Worm (Caenorhabditis elegans) whole organism, late embryonic: ENCODE results near the gene snt-7.

ENCODE experiments used
- C08G9.2 ChIP-seq: sonication (generic microtip); optimal IDR thresholded peaks from 2 replicates; lab custom pipeline; 2016; ENCODE audit warnings: mild to moderate bottlenecking, missing genetic modification characterization, moderate library complexity, missing compliant biosample characterization
- C38D4.7 ChIP-seq: fragments of 200-800 bp; sonication (Bioruptor generic); optimal IDR thresholded peaks from 2 replicates; lab custom pipeline; 2018; ENCODE audit warnings: mild to moderate bottlenecking, missing genetic modification characterization, moderate library complexity, missing compliant biosample characterization
- F13H6.1 ChIP-seq: sonication (generic microtip); optimal IDR thresholded peaks from 2 replicates; lab custom pipeline; 2016; ENCODE audit warnings: missing genetic modification characterization, missing compliant biosample characterization
- K02D7.2 ChIP-seq: sonication (generic microtip); optimal IDR thresholded peaks from 2 replicates; lab custom pipeline; 2017; ENCODE audit warnings: mild to moderate bottlenecking, missing genetic modification characterization, missing compliant biosample characterization
- K09A11.1 ChIP-seq: sonication (generic microtip); optimal IDR thresholded peaks from 2 replicates; lab custom pipeline; 2017; ENCODE audit warnings: antibody characterized with exemption, mild to moderate bottlenecking, missing genetic modification characterization, missing compliant biosample characterization; ENCODE audit not compliant: insufficient read depth
- T23F11.4 ChIP-seq: fragments of 200-800 bp; sonication (Bioruptor generic); optimal IDR thresholded peaks from 2 replicates; lab custom pipeline; 2018; ENCODE audit warnings: mild to moderate bottlenecking, missing genetic modification characterization, missing compliant biosample characterization
- Y22D7AL.16 ChIP-seq: sonication (generic microtip); optimal IDR thresholded peaks from 2 replicates; lab custom pipeline; 2016; ENCODE audit warnings: missing genetic modification characterization, missing compliant biosample characterization
- ahr-1 ChIP-seq: sonication (generic microtip); optimal IDR thresholded peaks from 2 replicates; lab custom pipeline; 2016; ENCODE audit warnings: missing genetic modification characterization, missing compliant biosample characterization
- ceh-14 ChIP-seq: sonication (generic microtip); optimal IDR thresholded peaks from 2 replicates; lab custom pipeline; 2016; ENCODE audit warnings: missing genotype, missing genetic modification characterization, missing compliant biosample characterization
- ceh-18 ChIP-seq: sonication (generic microtip); optimal IDR thresholded peaks from 2 replicates; lab custom pipeline; 2016; ENCODE audit warnings: missing genetic modification characterization, missing compliant biosample characterization
- ceh-19 ChIP-seq: fragments of 200-800 bp; sonication (Bioruptor generic); optimal IDR thresholded peaks from 2 replicates; lab custom pipeline; 2018; ENCODE audit warnings: mild to moderate bottlenecking, missing genetic modification characterization, missing compliant biosample characterization
- ceh-2 ChIP-seq: sonication (generic microtip); optimal IDR thresholded peaks from 2 replicates; lab custom pipeline; 2016; ENCODE audit warnings: missing genotype, missing genetic modification characterization, missing compliant biosample characterization
- ceh-22 ChIP-seq: sonication (generic microtip); optimal IDR thresholded peaks from 2 replicates; lab custom pipeline; 2017; ENCODE audit warnings: missing biosample characterization, missing genetic modification characterization
- ceh-24 ChIP-seq: sonication (generic microtip); optimal IDR thresholded peaks from 2 replicates; lab custom pipeline; 2016; ENCODE audit warnings: mild to moderate bottlenecking, missing genetic modification characterization, missing compliant biosample characterization
- ceh-30 ChIP-seq: fragments of 150-350 bp; optimal IDR thresholded peaks from 2 replicates; lab custom pipeline; 2014; ENCODE audit warnings: missing biosample characterization, missing genetic modification characterization
- ceh-31 ChIP-seq: sonication (generic microtip); optimal IDR thresholded peaks from 2 replicates; lab custom pipeline; 2016; ENCODE audit warnings: missing genetic modification characterization, missing compliant biosample characterization
- ceh-34 ChIP-seq: sonication (generic microtip); optimal IDR thresholded peaks from 2 replicates; lab custom pipeline; 2016; ENCODE audit warnings: mild to moderate bottlenecking, missing genetic modification characterization, missing compliant biosample characterization
- ceh-48 ChIP-seq: sonication (generic microtip); optimal IDR thresholded peaks from 2 replicates; lab custom pipeline; 2016; ENCODE audit warnings: missing genetic modification characterization, inconsistent platforms, missing compliant biosample characterization
- ceh-6 ChIP-seq: fragments of 200-800 bp; sonication (Bioruptor generic); optimal IDR thresholded peaks from 2 replicates; lab custom pipeline; 2018; ENCODE audit warnings: mild to moderate bottlenecking, missing genetic modification characterization, missing compliant biosample characterization
- che-1 ChIP-seq: sonication (generic microtip); optimal IDR thresholded peaks from 2 replicates; lab custom pipeline; 2016; ENCODE audit warnings: mild to moderate bottlenecking, missing genetic modification characterization, missing compliant biosample characterization
- eyg-1 ChIP-seq: sonication (generic microtip); optimal IDR thresholded peaks from 2 replicates; lab custom pipeline; 2016; ENCODE audit warnings: missing genotype, missing genetic modification characterization, missing compliant biosample characterization
- fkh-10 ChIP-seq: fragments of 150-350 bp; optimal IDR thresholded peaks from 2 replicates; lab custom pipeline; 2014; ENCODE audit warnings: missing biosample characterization, missing genetic modification reagents, missing genetic modification characterization
- fkh-6 ChIP-seq: sonication (generic microtip); optimal IDR thresholded peaks from 2 replicates; lab custom pipeline; 2016; ENCODE audit warnings: missing genetic modification characterization, missing compliant biosample characterization
- gmeb-2 ChIP-seq: sonication (generic microtip); optimal IDR thresholded peaks from 2 replicates; lab custom pipeline; 2016; ENCODE audit warnings: missing genetic modification characterization, inconsistent platforms, missing compliant biosample characterization
- hlh-13 ChIP-seq: fragments of 200-800 bp; sonication (Bioruptor generic); optimal IDR thresholded peaks from 2 replicates; lab custom pipeline; 2018; ENCODE audit warnings: mild to moderate bottlenecking, missing genetic modification characterization, missing compliant biosample characterization
- hlh-15 ChIP-seq: sonication (generic microtip); optimal IDR thresholded peaks from 2 replicates; lab custom pipeline; 2016; ENCODE audit warnings: missing genetic modification characterization, missing compliant biosample characterization
- hlh-30 ChIP-seq: sonication (generic microtip); optimal IDR thresholded peaks from 2 replicates; lab custom pipeline; 2017; ENCODE audit warnings: antibody characterized with exemption, missing genetic modification characterization, missing compliant biosample characterization; ENCODE audit not compliant: insufficient read depth
- hlh-6 ChIP-seq: sonication (generic microtip); optimal IDR thresholded peaks from 2 replicates; lab custom pipeline; 2016; ENCODE audit warnings: missing genotype, missing genetic modification characterization, missing compliant biosample characterization
- hlh-8 ChIP-seq: sonication (generic microtip); optimal IDR thresholded peaks from 2 replicates; lab custom pipeline; 2016; ENCODE audit warnings: missing genotype, missing genetic modification characterization, missing compliant biosample characterization
- lin-11 ChIP-seq: fragments of 200-800 bp; sonication (Bioruptor generic); optimal IDR thresholded peaks from 2 replicates; lab custom pipeline; 2018; ENCODE audit warnings: mild to moderate bottlenecking, missing genetic modification characterization, missing compliant biosample characterization
- madf-2 ChIP-seq: sonication (generic microtip); optimal IDR thresholded peaks from 2 replicates; lab custom pipeline; 2017; ENCODE audit warnings: missing genetic modification characterization, missing compliant biosample characterization
- mec-3 ChIP-seq: sonication (generic microtip); optimal IDR thresholded peaks from 2 replicates; lab custom pipeline; 2016; ENCODE audit warnings: borderline replicate concordance, missing genetic modification characterization, missing compliant biosample characterization
- nfya-1 ChIP-seq: sonication (generic microtip); optimal IDR thresholded peaks from 2 replicates; lab custom pipeline; 2017; ENCODE audit warnings: missing genetic modification characterization, mild to moderate bottlenecking, missing compliant biosample characterization, antibody characterized with exemption, moderate library complexity
- npax-4 ChIP-seq: sonication (generic microtip); optimal IDR thresholded peaks from 2 replicates; lab custom pipeline; 2016; ENCODE audit warnings: missing genetic modification characterization, missing compliant biosample characterization
- pat-9 ChIP-seq: fragments of 200-800 bp; sonication (Bioruptor generic); optimal IDR thresholded peaks from 2 replicates; lab custom pipeline; 2018; ENCODE audit warnings: mild to moderate bottlenecking, missing genetic modification characterization, moderate library complexity, missing compliant biosample characterization
- pax-1 ChIP-seq: fragments of 150-350 bp; optimal IDR thresholded peaks from 2 replicates; lab custom pipeline; 2014; ENCODE audit warnings: missing biosample characterization, missing genetic modification characterization
- pros-1 ChIP-seq: fragments of 150-350 bp; optimal IDR thresholded peaks from 2 replicates; lab custom pipeline; 2014; ENCODE audit warnings: missing biosample characterization, missing genetic modification reagents, missing genetic modification characterization
- ref-2 ChIP-seq: sonication (generic microtip); optimal IDR thresholded peaks from 2 replicates; lab custom pipeline; 2016; ENCODE audit warnings: missing genetic modification characterization, missing compliant biosample characterization
- sdc-2 ChIP-seq: sonication (generic microtip); optimal IDR thresholded peaks from 2 replicates; lab custom pipeline; 2016; ENCODE audit warnings: missing genotype, missing genetic modification characterization, missing compliant biosample characterization
- sox-4 ChIP-seq: sonication (generic microtip); optimal IDR thresholded peaks from 2 replicates; lab custom pipeline; 2017; ENCODE audit warnings: mild to moderate bottlenecking, missing genetic modification characterization, inconsistent platforms, missing compliant biosample characterization
- syd-9 ChIP-seq: sonication (generic microtip); optimal IDR thresholded peaks from 2 replicates; lab custom pipeline; 2016; ENCODE audit warnings: mild to moderate bottlenecking, missing genetic modification characterization, moderate library complexity, missing compliant biosample characterization
- tbx-2 ChIP-seq: sonication (generic microtip); optimal IDR thresholded peaks from 2 replicates; lab custom pipeline; 2016; ENCODE audit warnings: missing genetic modification characterization, missing compliant biosample characterization
- ttx-3 ChIP-seq: sonication (generic microtip); optimal IDR thresholded peaks from 2 replicates; lab custom pipeline; 2016; ENCODE audit warnings: missing genetic modification reagents, missing genetic modification characterization, missing compliant biosample characterization
- unc-3 ChIP-seq, 2 experiments: fragments of 200-800 bp in 1 of 2; sonication (Bioruptor generic) in 1 of 2; sonication (generic microtip) in 1 of 2; conservative IDR thresholded peaks in 1 of 2; optimal IDR thresholded peaks in 1 of 2; 2 replicates each; pipeline versions ENCODE4 v1.3.6 to Lab custom; 2016 to 2022; ENCODE audit warnings: missing compliant biosample characterization in 2 of 2, missing genetic modification characterization in 2 of 2, missing genetic modification reagents in 1 of 2
- unc-42 ChIP-seq: sonication (generic microtip); optimal IDR thresholded peaks from 2 replicates; lab custom pipeline; 2016; ENCODE audit warnings: missing genotype, missing genetic modification characterization, missing compliant biosample characterization
- unc-55 ChIP-seq: sonication (generic microtip); optimal IDR thresholded peaks from 2 replicates; lab custom pipeline; 2017; ENCODE audit warnings: missing biosample characterization, missing genetic modification reagents, missing genetic modification characterization
- unc-86 ChIP-seq: sonication (generic microtip); optimal IDR thresholded peaks from 2 replicates; lab custom pipeline; 2016; ENCODE audit warnings: missing genetic modification characterization, missing compliant biosample characterization
- zip-5 ChIP-seq: sonication (generic microtip); optimal IDR thresholded peaks from 2 replicates; lab custom pipeline; 2016; ENCODE audit warnings: missing genetic modification characterization, missing compliant biosample characterization
- ztf-16 ChIP-seq: sonication (generic microtip); optimal IDR thresholded peaks from 2 replicates; lab custom pipeline; 2017; ENCODE audit warnings: missing genetic modification characterization, missing compliant biosample characterization

Gene snt-7

ce11 chrX:15189823-15190222 is 9.1 kb downstream of the snt-7 start, which contains the start of gene T10B10.4 (continued):
- TF ChIP-seq K09A11.1 (tag; lab: Kevin White, UChicago) (no peak), ceh-48 (tag; lab: Kevin White, UChicago) (no peak)
- TF ChIP-seq, all 69 proteins: peak for 0

- TF ChIP-seq nfya-1 (tag; lab: Kevin White, UChicago) (peak; percentile 66), C38D4.7 (GFP tag; lab: Kevin White, UChicago) (no peak), ceh-19 (GFP tag; lab: Kevin White, UChicago) (peak; percentile 55), pat-9 (tag; lab: Kevin White, UChicago) (peak; percentile 15), C08G9.2 (tag; lab: Kevin White, UChicago) (peak; percentile 39), tbx-2 (tag; lab: Kevin White, UChicago) (peak; percentile 74), unc-3 (GFP tag; conservative IDR thresholded peaks at IDR 0.05; lab: Robert Waterston, UW) (no peak), unc-3 (tag; optimal IDR thresholded peaks at IDR 0.05; lab: Kevin White, UChicago) (peak; percentile 30), hlh-15 (tag; lab: Kevin White, UChicago) (no peak), eyg-1 (tag; lab: Kevin White, UChicago) (no peak), madf-2 (tag; lab: Kevin White, UChicago) (no peak), hlh-13 (GFP tag; lab: Kevin White, UChicago) (no peak), ceh-18 (peak; percentile 94), fkh-6 (tag; lab: Kevin White, UChicago) (no peak), ceh-14 (tag; lab: Kevin White, UChicago) (peak; percentile 59), ceh-2 (no peak), ahr-1 (tag; lab: Kevin White, UChicago) (no peak), unc-42 (tag; lab: Kevin White, UChicago) (peak; percentile 89), pros-1 (tag; lab: Kevin White, UChicago) (no peak), sox-4 (tag; lab: Kevin White, UChicago) (no peak), F13H6.1 (tag; lab: Kevin White, UChicago) (peak; percentile 7), unc-55 (GFP tag; lab: Kevin White, UChicago) (no peak), che-1 (tag; lab: Kevin White, UChicago) (no peak), ceh-6 (GFP tag; lab: Kevin White, UChicago) (no peak), syd-9 (peak; percentile 56), fkh-10 (GFP tag; lab: Kevin White, UChicago) (no peak), mec-3 (tag; lab: Kevin White, UChicago) (no peak), hlh-6 (tag; lab: Kevin White, UChicago) (no peak), ttx-3 (tag; lab: Kevin White, UChicago) (no peak), ceh-24 (tag; lab: Kevin White, UChicago) (no peak), hlh-30 (no peak), zip-5 (tag; lab: Kevin White, UChicago) (no peak), ref-2 (tag; lab: Kevin White, UChicago) (peak; percentile 59), ceh-31 (tag; lab: Kevin White, UChicago) (peak; percentile 91), lin-11 (tag; lab: Kevin White, UChicago) (no peak), gmeb-2 (tag; lab: Kevin White, UChicago) (no peak), Y22D7AL.16 (no peak), pax-1 (no peak), ceh-30 (tag; lab: Kevin White, UChicago) (no peak), npax-4 (no peak), ceh-22 (tag; lab: Kevin White, UChicago) (no peak), K02D7.2 (tag; lab: Kevin White, UChicago) (no peak), K09A11.1 (tag; lab: Kevin White, UChicago) (no peak), T23F11.4 (GFP tag; lab: Kevin White, UChicago) (no peak), hlh-8 (tag; lab: Kevin White, UChicago) (peak; percentile 22), ztf-16 (no peak), sdc-2 (peak; percentile 63), ceh-34 (tag; lab: Kevin White, UChicago) (peak; percentile 74), ceh-48 (tag; lab: Kevin White, UChicago) (no peak), unc-86 (no peak)
These were observed 9.8 kb downstream of the snt-7 start for ce11 chrX:15188986-15189675.
